Worm (Caenorhabditis elegans) whole organism, L3 larva: ENCODE data around the gene T08G3.6.

Experiments
- R02D3.7 ChIP-seq: fragments of 150-350 bp; optimal IDR thresholded peaks from 2 replicates; lab custom pipeline; 2014; ENCODE audit warnings: missing biosample characterization, missing genetic modification characterization
- aly-2 ChIP-seq: fragments of 150-350 bp; optimal IDR thresholded peaks from 2 replicates; lab custom pipeline; 2014; ENCODE audit warnings: missing biosample characterization, missing genetic modification characterization
- ama-1 ChIP-seq: fragments of 150-350 bp; optimal IDR thresholded peaks from 2 replicates; lab custom pipeline; 2018
- ceh-16 ChIP-seq: sonication (generic microtip); optimal IDR thresholded peaks from 2 replicates; lab custom pipeline; 2017; ENCODE audit warnings: missing biosample characterization, missing genetic modification characterization
- ceh-28 ChIP-seq: fragments of 150-350 bp; optimal IDR thresholded peaks from 2 replicates; lab custom pipeline; 2014; ENCODE audit warnings: missing biosample characterization, missing genetic modification reagents, missing genetic modification characterization
- ceh-82 ChIP-seq: fragments of 150-350 bp; optimal IDR thresholded peaks from 2 replicates; lab custom pipeline; 2014; ENCODE audit warnings: missing biosample characterization, missing genetic modification characterization
- egl-5 ChIP-seq: fragments of 150-350 bp; optimal IDR thresholded peaks from 2 replicates; lab custom pipeline; 2017; ENCODE audit warnings: missing biosample characterization, missing genetic modification reagents, missing genetic modification characterization, inconsistent platforms
- elt-3 ChIP-seq, 3 experiments: fragments of 150-350 bp in 1 of 3; sonication (generic microtip) in 2 of 3; optimal IDR thresholded peaks; 2 replicates in 2 of 3; 4 replicates in 1 of 3; lab custom pipeline; 2014 to 2017; ENCODE audit warnings: missing biosample characterization in 3 of 3, missing genetic modification characterization in 3 of 3
- eor-1 ChIP-seq, 2 experiments: fragments of 150-350 bp; optimal IDR thresholded peaks; 2 replicates each; lab custom pipeline; 2014 to 2018; ENCODE audit warnings: missing biosample characterization in 2 of 2, missing genetic modification characterization in 2 of 2
- fkh-2 ChIP-seq: fragments of 150-350 bp; optimal IDR thresholded peaks from 2 replicates; lab custom pipeline; 2014; ENCODE audit warnings: missing biosample characterization, missing genetic modification reagents, missing genetic modification characterization
- fos-1 ChIP-seq: fragments of 150-350 bp; optimal IDR thresholded peaks from 2 replicates; lab custom pipeline; 2014; ENCODE audit warnings: missing biosample characterization, missing genetic modification characterization
- hmg-11 ChIP-seq: sonication (generic microtip); optimal IDR thresholded peaks from 2 replicates; lab custom pipeline; 2016; ENCODE audit warnings: missing genetic modification characterization, missing compliant biosample characterization
- jun-1 ChIP-seq: fragments of 150-350 bp; optimal IDR thresholded peaks from 2 replicates; lab custom pipeline; 2014; ENCODE audit warnings: missing biosample characterization, missing genetic modification reagents, missing genetic modification characterization
- lsy-12 ChIP-seq: sonication (generic microtip); optimal IDR thresholded peaks from 2 replicates; lab custom pipeline; 2016; ENCODE audit warnings: mild to moderate bottlenecking, missing genetic modification characterization, missing compliant biosample characterization
- mdl-1 ChIP-seq: fragments of 150-350 bp; optimal IDR thresholded peaks from 2 replicates; lab custom pipeline; 2014; ENCODE audit warnings: missing biosample characterization, missing genetic modification characterization
- mml-1 ChIP-seq: fragments of 150-350 bp; sonication (generic microtip); optimal IDR thresholded peaks from 3 replicates; lab custom pipeline; 2014; ENCODE audit warnings: missing biosample characterization, missing genetic modification characterization
- nfya-1 ChIP-seq: sonication (generic microtip); optimal IDR thresholded peaks from 2 replicates; lab custom pipeline; 2017; ENCODE audit warnings: missing genetic modification characterization, mild to moderate bottlenecking, missing compliant biosample characterization, antibody characterized with exemption, moderate library complexity; ENCODE audit not compliant: insufficient read depth
- nhr-11 ChIP-seq: fragments of 150-350 bp; optimal IDR thresholded peaks from 2 replicates; lab custom pipeline; 2014; ENCODE audit warnings: missing biosample characterization, missing genetic modification characterization
- nhr-12 ChIP-seq: fragments of 150-350 bp; optimal IDR thresholded peaks from 2 replicates; lab custom pipeline; 2014; ENCODE audit warnings: missing biosample characterization, missing genetic modification characterization
- nhr-23 ChIP-seq: fragments of 150-350 bp; optimal IDR thresholded peaks from 2 replicates; lab custom pipeline; 2014; ENCODE audit warnings: missing biosample characterization, missing genetic modification reagents, missing genetic modification characterization
- nhr-237 ChIP-seq: fragments of 150-350 bp; optimal IDR thresholded peaks from 2 replicates; lab custom pipeline; 2014; ENCODE audit warnings: missing biosample characterization, missing genetic modification characterization
- nhr-25 ChIP-seq: sonication (generic microtip); optimal IDR thresholded peaks from 2 replicates; lab custom pipeline; 2017; ENCODE audit warnings: missing biosample characterization, missing genetic modification characterization
- nhr-28 ChIP-seq: fragments of 150-350 bp; optimal IDR thresholded peaks from 2 replicates; lab custom pipeline; 2014; ENCODE audit warnings: missing biosample characterization, missing genetic modification characterization
- nhr-43 ChIP-seq: sonication (generic microtip); optimal IDR thresholded peaks from 2 replicates; lab custom pipeline; 2016; ENCODE audit warnings: mild to moderate bottlenecking, missing genetic modification characterization, missing compliant biosample characterization; ENCODE audit not compliant: poor library complexity, severe bottlenecking
- nhr-67 ChIP-seq: fragments of 150-350 bp; optimal IDR thresholded peaks from 2 replicates; lab custom pipeline; 2014; ENCODE audit warnings: missing biosample characterization, missing genetic modification characterization
- nhr-76 ChIP-seq: fragments of 150-350 bp; sonication (generic microtip); optimal IDR thresholded peaks from 5 replicates; lab custom pipeline; 2014; ENCODE audit warnings: missing biosample characterization, missing genetic modification characterization
- nhr-77 ChIP-seq: fragments of 150-350 bp; optimal IDR thresholded peaks from 2 replicates; lab custom pipeline; 2014; ENCODE audit warnings: missing biosample characterization, missing genetic modification characterization
- pha-4 ChIP-seq: fragments of 150-350 bp; optimal IDR thresholded peaks from 2 replicates; lab custom pipeline; 2014; ENCODE audit warnings: missing biosample characterization, missing genetic modification reagents, missing genetic modification characterization
- sea-2 ChIP-seq: fragments of 150-350 bp; sonication (generic microtip); optimal IDR thresholded peaks from 4 replicates; lab custom pipeline; 2014; ENCODE audit warnings: missing biosample characterization, missing genetic modification reagents, missing genetic modification characterization
- skn-1 ChIP-seq: fragments of 150-350 bp; optimal IDR thresholded peaks from 2 replicates; lab custom pipeline; 2014; ENCODE audit warnings: missing biosample characterization, missing genetic modification characterization
- unc-39 ChIP-seq: sonication (generic microtip); optimal IDR thresholded peaks from 4 replicates; lab custom pipeline; 2017; ENCODE audit warnings: missing biosample characterization, missing genetic modification characterization
- zag-1 ChIP-seq: fragments of 150-350 bp; optimal IDR thresholded peaks from 2 replicates; lab custom pipeline; 2014; ENCODE audit warnings: missing biosample characterization, missing genetic modification characterization
- ztf-11 ChIP-seq: fragments of 150-350 bp; optimal IDR thresholded peaks from 2 replicates; lab custom pipeline; 2014; ENCODE audit warnings: missing biosample characterization, missing genetic modification characterization
- ztf-4 ChIP-seq: fragments of 150-350 bp; optimal IDR thresholded peaks from 2 replicates; lab custom pipeline; 2014; ENCODE audit warnings: missing biosample characterization, missing genetic modification characterization

Gene T08G3.6

DNA sequence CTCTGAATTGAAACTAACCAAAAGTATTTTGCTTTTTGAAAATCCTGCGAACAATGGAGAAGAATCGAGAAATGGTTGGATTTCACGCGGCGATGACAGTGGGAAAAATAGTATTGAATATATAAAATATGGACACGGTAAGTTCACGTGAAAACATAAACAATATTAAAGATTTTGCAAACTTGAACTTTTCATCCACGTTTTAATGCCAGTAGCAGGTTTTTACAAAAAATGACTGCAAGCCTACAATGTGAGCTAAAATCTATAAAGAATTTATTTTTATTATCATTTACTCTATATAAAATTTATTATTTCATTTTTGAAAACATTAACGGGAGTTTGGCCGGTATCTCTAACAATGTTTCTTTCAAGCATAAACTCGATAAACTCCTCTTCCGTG lies 16.3 kb upstream of the T08G3.6 start, which contains the start of gene F26D2.10:
F26D2.10 (minus strand) TSS at position 101 of the 400 bp plus-strand sequence.
- TF ChIP-seq zag-1 (tag; lab: Kevin White, UChicago) = no peak
- no peak for TF ChIP-seq eor-1 (tag; optimal IDR thresholded peaks at IDR 0.05; lab: Kevin White, UChicago)
- TF ChIP-seq hmg-11 (tag; lab: Kevin White, UChicago) = no peak
- TF ChIP-seq nhr-76 (tag; lab: Kevin White, UChicago) = no peak
- TF ChIP-seq aly-2 (tag; lab: Kevin White, UChicago) = no peak
- TF ChIP-seq fos-1 (tag; lab: Kevin White, UChicago) = no peak
- no peak for TF ChIP-seq nhr-67 (tag; lab: Kevin White, UChicago)
- TF ChIP-seq sea-2 (GFP tag; lab: Kevin White, UChicago) = no peak
- no peak for TF ChIP-seq nhr-43
- TF ChIP-seq egl-5 (tag; lab: Kevin White, UChicago) = no peak
- no peak for TF ChIP-seq nfya-1
- no peak for TF ChIP-seq R02D3.7 (tag; lab: Kevin White, UChicago)
- no peak for TF ChIP-seq ceh-28 (tag; lab: Kevin White, UChicago)
- TF ChIP-seq nhr-11 (tag; lab: Kevin White, UChicago) = no peak
- TF ChIP-seq mml-1 (tag; lab: Kevin White, UChicago) = no peak
- TF ChIP-seq elt-3 (tag; optimal IDR thresholded peaks at IDR 0.05; lab: Kevin White, UChicago) = no peak

DNA sequence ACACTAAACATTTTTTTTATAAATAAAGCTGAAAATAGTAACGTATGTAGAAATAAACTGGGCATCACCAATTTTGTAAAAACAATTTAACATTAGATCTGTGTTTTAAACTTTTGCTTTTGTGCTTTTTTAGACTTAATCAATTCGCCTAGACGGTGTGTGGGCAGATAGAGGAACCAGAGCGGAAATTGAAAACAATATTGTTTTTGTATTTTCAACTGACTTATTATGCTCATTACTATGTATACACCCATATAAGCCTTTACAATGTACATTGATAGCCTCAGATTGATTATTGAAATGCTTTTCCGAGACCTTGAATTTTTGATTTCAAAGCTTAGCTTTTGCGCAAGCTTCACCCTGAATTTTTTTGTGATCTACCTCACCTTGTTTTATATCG lies 15.8 kb upstream of the T08G3.6 start, which contains the start of gene str-73:
str-73 (plus strand) TSS at position 301 of the 400 bp plus-strand sequence.
- TF ChIP-seq nhr-76 (tag; lab: Kevin White, UChicago) = no peak
- no peak for TF ChIP-seq fkh-2 (tag; lab: Kevin White, UChicago)
- no peak for TF ChIP-seq lsy-12
- no peak for TF ChIP-seq nhr-77 (tag; lab: Kevin White, UChicago)
- no peak for TF ChIP-seq nhr-23 (tag; lab: Kevin White, UChicago)
- TF ChIP-seq egl-5 (tag; lab: Kevin White, UChicago) = no peak

DNA sequence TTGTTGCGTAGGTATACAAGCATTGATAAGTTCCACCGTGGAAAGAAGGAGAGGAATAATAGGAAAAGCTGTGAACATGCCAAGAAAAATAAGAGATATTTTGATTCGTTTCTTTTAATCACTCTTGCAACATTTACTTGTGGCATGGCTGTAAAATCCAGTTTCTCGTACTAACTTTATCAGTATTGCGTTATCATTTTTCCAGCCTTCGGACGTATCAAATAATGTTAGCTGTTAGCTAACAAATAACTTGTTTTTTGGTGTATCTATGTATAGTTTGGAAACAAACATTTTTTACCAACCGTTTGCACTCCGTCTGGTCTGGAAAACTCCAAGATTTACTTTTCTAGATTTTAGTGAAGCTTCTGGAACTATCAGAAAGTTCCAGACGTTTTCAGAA lies 12.3 kb upstream of the T08G3.6 start, which contains the start of gene clec-234:
clec-234 (minus strand) TSS at position 101 of the 400 bp plus-strand sequence.
- no peak for TF ChIP-seq zag-1 (tag; lab: Kevin White, UChicago)
- no peak for TF ChIP-seq nhr-237 (tag; lab: Kevin White, UChicago)
- TF ChIP-seq ama-1 (lab: Kevin White, UChicago) = no peak
- TF ChIP-seq lsy-12 = no peak
- TF ChIP-seq nhr-25 (tag; lab: Kevin White, UChicago) = no peak
- TF ChIP-seq ztf-4 (tag; lab: Kevin White, UChicago) = no peak
- TF ChIP-seq egl-5 (tag; lab: Kevin White, UChicago) = no peak
- no peak for TF ChIP-seq jun-1

DNA sequence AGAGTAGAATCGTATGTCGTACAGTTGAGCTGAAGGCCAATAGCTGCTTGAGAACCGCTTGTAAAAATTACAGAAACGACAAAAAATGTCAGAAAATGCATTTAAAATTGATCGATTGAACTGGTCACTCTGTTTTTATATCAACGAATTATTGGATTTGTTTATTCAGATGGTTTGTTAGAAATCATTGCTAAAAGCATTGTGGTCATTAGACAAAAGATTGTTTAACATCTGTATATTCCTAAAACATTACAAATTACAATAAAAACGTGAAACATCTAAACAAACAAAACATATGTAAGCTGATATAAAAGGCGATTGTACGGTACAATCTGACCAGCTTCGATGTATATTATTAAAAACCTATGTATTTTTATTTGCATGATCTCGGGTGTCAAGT lies 10.3 kb upstream of the T08G3.6 start, which contains the start of the genes F26D2.13 and F26D2.14:
F26D2.13 (minus strand) TSS at position 101 of the 400 bp plus-strand sequence.
F26D2.14 (plus strand) TSS at position 346 of the 400 bp plus-strand sequence.
- TF ChIP-seq ceh-82 (tag; lab: Kevin White, UChicago) (no peak), egl-5 (tag; lab: Kevin White, UChicago) (no peak), skn-1 (tag; lab: Kevin White, UChicago) (no peak), mdl-1 (tag; lab: Kevin White, UChicago) (no peak), nhr-11 (tag; lab: Kevin White, UChicago) (no peak), nhr-43 (no peak), nhr-12 (tag; lab: Kevin White, UChicago) (no peak)

DNA sequence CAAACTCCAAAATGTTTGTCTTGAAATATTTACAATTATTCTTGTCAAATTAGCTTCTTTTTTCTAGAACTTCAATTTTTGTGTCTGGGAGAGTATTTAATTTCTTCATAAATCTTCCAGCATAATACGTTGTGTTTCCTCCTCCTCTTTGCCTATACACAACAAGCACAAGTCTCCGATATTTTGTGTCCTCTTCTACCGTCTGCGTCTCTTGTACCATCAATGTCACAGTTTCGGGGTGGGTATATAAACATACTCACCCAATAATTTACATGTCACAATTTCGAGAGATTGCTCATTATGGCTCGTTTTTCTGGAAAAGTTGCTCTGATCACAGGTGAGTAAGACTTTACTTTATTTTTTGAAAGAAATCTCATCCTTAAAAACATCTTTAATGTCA lies 8.2 kb upstream of the T08G3.6 start, which contains the start of gene F26D2.15:
F26D2.15 (plus strand) TSS at position 301 of the 400 bp plus-strand sequence.
- TF ChIP-seq nhr-25 (tag; lab: Kevin White, UChicago) = no peak
- no peak for TF ChIP-seq unc-39
- no peak for TF ChIP-seq ztf-11 (tag; lab: Kevin White, UChicago)
- no peak for TF ChIP-seq pha-4 (tag; lab: Kevin White, UChicago)
- TF ChIP-seq nhr-23 (tag; lab: Kevin White, UChicago) = no peak
- TF ChIP-seq zag-1 (tag; lab: Kevin White, UChicago) = no peak
- no peak for TF ChIP-seq nhr-28 (tag; lab: Kevin White, UChicago)
- no peak for TF ChIP-seq mml-1 (tag; lab: Kevin White, UChicago)
- TF ChIP-seq ama-1 (lab: Kevin White, UChicago) = no peak
- TF ChIP-seq ceh-16 (tag; lab: Kevin White, UChicago) = no peak
- no peak for TF ChIP-seq mdl-1 (tag; lab: Kevin White, UChicago)
